Worm (Caenorhabditis elegans) whole organism, young adult: ENCODE results near the gene inx-11.

ENCODE experiments used
- B0019.2 ChIP-seq: fragments of 200-800 bp; sonication (Bioruptor generic); conservative IDR thresholded peaks from 2 replicates; pipeline ENCODE4 v1.3.6; 2022; ENCODE audit warnings: missing genetic modification reagents, missing genetic modification characterization, missing compliant biosample characterization
- B0035.1 ChIP-seq: sonication (generic microtip); optimal IDR thresholded peaks from 2 replicates; lab custom pipeline; 2016; ENCODE audit warnings: missing genetic modification characterization, mild to moderate bottlenecking, missing compliant biosample characterization, missing genotype, missing genetic modification reagents
- C06A6.2 ChIP-seq: fragments of 200-800 bp; sonication (Bioruptor generic); conservative IDR thresholded peaks from 2 replicates; pipeline ENCODE4 v1.3.6; 2022; ENCODE audit warnings: missing genetic modification characterization, missing compliant biosample characterization
- F23B12.7 ChIP-seq: sonication (generic microtip); optimal IDR thresholded peaks from 2 replicates; lab custom pipeline; 2017; ENCODE audit warnings: missing genetic modification characterization, mild to moderate bottlenecking, missing compliant biosample characterization, antibody characterized with exemption, moderate library complexity; ENCODE audit not compliant: insufficient read depth
- F52B5.7 ChIP-seq: sonication (generic microtip); optimal IDR thresholded peaks from 2 replicates; lab custom pipeline; 2016; ENCODE audit warnings: mild to moderate bottlenecking, missing genetic modification characterization, missing compliant biosample characterization
- F55B11.4 ChIP-seq: sonication (generic microtip); optimal IDR thresholded peaks from 2 replicates; lab custom pipeline; 2016; ENCODE audit warnings: missing compliant biosample characterization, missing genetic modification characterization, borderline replicate concordance; ENCODE audit not compliant: insufficient read depth
- K12H6.12 ChIP-seq: fragments of 200-800 bp; sonication (Bioruptor generic); optimal IDR thresholded peaks from 2 replicates; lab custom pipeline; 2018; ENCODE audit warnings: mild to moderate bottlenecking, missing genetic modification characterization, missing compliant biosample characterization
- T26A5.8 ChIP-seq: sonication (generic microtip); optimal IDR thresholded peaks from 2 replicates; lab custom pipeline; 2016; ENCODE audit warnings: missing genetic modification characterization, missing compliant biosample characterization
- Y53F4B.3 ChIP-seq: fragments of 200-800 bp; sonication (Bioruptor generic); IDR thresholded peaks from 2 replicates; pipeline ENCODE4 v1.3.6; 2022; ENCODE audit warnings: missing genetic modification reagents, missing genetic modification characterization, missing compliant biosample characterization
- Y53G8AR.9 ChIP-seq: fragments of 200-800 bp; sonication (Bioruptor generic); conservative IDR thresholded peaks from 2 replicates; pipeline ENCODE4 v1.3.6; 2022; ENCODE audit warnings: missing genetic modification reagents, missing genetic modification characterization, missing compliant biosample characterization
- Y56A3A.18 ChIP-seq: fragments of 200-800 bp; sonication (Bioruptor generic); IDR thresholded peaks from 2 replicates; pipeline ENCODE4 v1.3.6; 2022; ENCODE audit warnings: missing genetic modification reagents, missing genetic modification characterization, missing compliant biosample characterization
- ZK185.1 ChIP-seq: sonication (generic microtip); optimal IDR thresholded peaks from 2 replicates; lab custom pipeline; 2016; ENCODE audit warnings: mild to moderate bottlenecking, missing genetic modification characterization, missing compliant biosample characterization; ENCODE audit not compliant: poor library complexity, severe bottlenecking
- aptf-3 ChIP-seq: fragments of 200-800 bp; sonication (Bioruptor generic); IDR thresholded peaks from 2 replicates; pipeline ENCODE4 v1.3.6; 2022; ENCODE audit warnings: missing genetic modification characterization, missing compliant biosample characterization
- atf-7 ChIP-seq: sonication (generic microtip); optimal IDR thresholded peaks from 2 replicates; lab custom pipeline; 2017; ENCODE audit warnings: mild to moderate bottlenecking, missing genetic modification characterization, missing compliant biosample characterization
- athp-1 ChIP-seq: sonication (generic microtip); optimal IDR thresholded peaks from 2 replicates; lab custom pipeline; 2017; ENCODE audit warnings: mild to moderate bottlenecking, missing genetic modification characterization, missing compliant biosample characterization
- bed-2 ChIP-seq: fragments of 200-800 bp; sonication (Bioruptor generic); IDR thresholded peaks from 2 replicates; pipeline ENCODE4 v1.3.6; 2022; ENCODE audit warnings: missing genetic modification reagents, missing genetic modification characterization, missing compliant biosample characterization
- ccch-3 ChIP-seq: fragments of 200-800 bp; sonication (Bioruptor generic); optimal IDR thresholded peaks from 2 replicates; lab custom pipeline; 2018; ENCODE audit warnings: mild to moderate bottlenecking, missing genetic modification characterization, missing compliant biosample characterization
- cebp-1 ChIP-seq, 2 experiments: fragments of 200-800 bp in 1 of 2; sonication (Bioruptor generic) in 1 of 2; sonication (generic microtip) in 1 of 2; IDR thresholded peaks in 1 of 2; optimal IDR thresholded peaks in 1 of 2; 2 replicates each; pipeline versions ENCODE4 v1.3.6 to Lab custom; 2017 to 2022; ENCODE audit warnings: missing compliant biosample characterization in 2 of 2, missing genetic modification characterization in 2 of 2, mild to moderate bottlenecking in 1 of 2, missing genetic modification reagents in 1 of 2, moderate library complexity in 1 of 2
- ceh-79 ChIP-seq: sonication (generic microtip); optimal IDR thresholded peaks from 2 replicates; lab custom pipeline; 2017; ENCODE audit warnings: mild to moderate bottlenecking, missing genetic modification characterization, missing compliant biosample characterization
- ceh-91 ChIP-seq: fragments of 200-800 bp; sonication (Bioruptor generic); IDR thresholded peaks from 2 replicates; pipeline ENCODE4 v1.3.6; 2022; ENCODE audit warnings: missing genetic modification reagents, missing genetic modification characterization, missing compliant biosample characterization
- die-1 ChIP-seq: sonication (generic microtip); optimal IDR thresholded peaks from 2 replicates; lab custom pipeline; 2016; ENCODE audit warnings: missing genotype, mild to moderate bottlenecking, missing genetic modification characterization, missing compliant biosample characterization
- efl-1 ChIP-seq: fragments of 150-350 bp; optimal IDR thresholded peaks from 2 replicates; lab custom pipeline; 2014; ENCODE audit warnings: missing biosample characterization, missing genetic modification reagents, missing genetic modification characterization
- ekl-4 ChIP-seq: fragments of 200-800 bp; sonication (Bioruptor generic); IDR thresholded peaks from 2 replicates; pipeline ENCODE4 v1.3.6; 2022; ENCODE audit warnings: missing genetic modification reagents, missing genetic modification characterization, missing compliant biosample characterization
- gei-17 ChIP-seq: fragments of 200-800 bp; sonication (Bioruptor generic); optimal IDR thresholded peaks from 2 replicates; lab custom pipeline; 2018; ENCODE audit warnings: mild to moderate bottlenecking, missing genetic modification characterization, missing compliant biosample characterization
- hrde-1 ChIP-seq: sonication (generic microtip); optimal IDR thresholded peaks from 2 replicates; lab custom pipeline; 2016; ENCODE audit warnings: missing genetic modification characterization, mild to moderate bottlenecking, missing compliant biosample characterization, moderate library complexity, missing genotype, missing genetic modification reagents, borderline replicate concordance
- let-526 ChIP-seq: fragments of 200-800 bp; sonication (Bioruptor generic); IDR thresholded peaks from 2 replicates; pipeline ENCODE4 v1.3.6; 2022; ENCODE audit warnings: missing genetic modification reagents, missing genetic modification characterization, missing compliant biosample characterization
- let-607 ChIP-seq, 2 experiments: fragments of 200-800 bp in 1 of 2; sonication (Bioruptor generic) in 1 of 2; sonication (generic microtip) in 1 of 2; optimal IDR thresholded peaks; 2 replicates each; lab custom pipeline; 2016 to 2018; ENCODE audit warnings: mild to moderate bottlenecking in 2 of 2, missing compliant biosample characterization in 2 of 2, missing genetic modification characterization in 2 of 2, moderate library complexity in 2 of 2, missing genotype in 1 of 2
- lin-26 ChIP-seq: fragments of 200-800 bp; sonication (Bioruptor generic); IDR thresholded peaks from 2 replicates; pipeline ENCODE4 v1.3.6; 2022; ENCODE audit warnings: missing genetic modification reagents, missing genetic modification characterization, missing compliant biosample characterization
- lin-35 ChIP-seq, 3 experiments: fragments of 150-350 bp in 2 of 3; sonication (generic microtip) in 1 of 3; optimal IDR thresholded peaks; 2 replicates each; lab custom pipeline; 2014 to 2018; ENCODE audit warnings: missing biosample characterization in 3 of 3, missing genetic modification characterization in 3 of 3, missing genetic modification reagents in 3 of 3
- madf-3 ChIP-seq: fragments of 200-800 bp; sonication (Bioruptor generic); IDR thresholded peaks from 2 replicates; pipeline ENCODE4 v1.3.6; 2022; ENCODE audit warnings: missing genetic modification reagents, missing genetic modification characterization, missing compliant biosample characterization
- madf-8 ChIP-seq: fragments of 200-800 bp; sonication (Bioruptor generic); conservative IDR thresholded peaks from 2 replicates; pipeline ENCODE4 v1.3.6; 2022; ENCODE audit warnings: missing genetic modification reagents, missing genetic modification characterization, missing compliant biosample characterization
- mes-4 ChIP-seq: sonication (generic microtip); optimal IDR thresholded peaks from 2 replicates; lab custom pipeline; 2016; ENCODE audit warnings: missing genotype, missing genetic modification characterization, missing compliant biosample characterization
- nfya-2 ChIP-seq: fragments of 200-800 bp; sonication (Bioruptor generic); IDR thresholded peaks from 2 replicates; pipeline ENCODE4 v1.3.6; 2022; ENCODE audit warnings: missing genetic modification reagents, missing genetic modification characterization, missing compliant biosample characterization
- rec-8 ChIP-seq, 2 experiments: sonication (generic microtip); optimal IDR thresholded peaks; 2 replicates each; lab custom pipeline; 2016; ENCODE audit warnings: mild to moderate bottlenecking in 2 of 2, missing genetic modification characterization in 2 of 2, missing genetic modification reagents in 2 of 2, missing genotype in 2 of 2, missing biosample characterization in 1 of 2, missing compliant biosample characterization in 1 of 2, moderate library complexity in 1 of 2
- repo-1 ChIP-seq: sonication (generic microtip); optimal IDR thresholded peaks from 2 replicates; lab custom pipeline; 2017; ENCODE audit warnings: mild to moderate bottlenecking, missing genetic modification characterization, missing compliant biosample characterization
- snpc-1.3 ChIP-seq: sonication (generic microtip); optimal IDR thresholded peaks from 2 replicates; lab custom pipeline; 2017; ENCODE audit warnings: missing genetic modification characterization, mild to moderate bottlenecking, missing compliant biosample characterization, antibody characterized with exemption, moderate library complexity, missing genotype, missing genetic modification reagents; ENCODE audit not compliant: insufficient read depth
- snpc-3.4 ChIP-seq: sonication (generic microtip); optimal IDR thresholded peaks from 2 replicates; lab custom pipeline; 2017; ENCODE audit warnings: missing genetic modification characterization, mild to moderate bottlenecking, missing compliant biosample characterization, antibody characterized with exemption, moderate library complexity, missing genotype, missing genetic modification reagents
- tbp1 ChIP-seq: fragments of 200-800 bp; sonication (Bioruptor generic); optimal IDR thresholded peaks from 2 replicates; lab custom pipeline; 2018; ENCODE audit warnings: mild to moderate bottlenecking, missing genetic modification characterization, missing compliant biosample characterization
- tbx-9 ChIP-seq: sonication (generic microtip); optimal IDR thresholded peaks from 2 replicates; lab custom pipeline; 2016; ENCODE audit warnings: borderline replicate concordance, missing genetic modification characterization, inconsistent platforms, missing compliant biosample characterization
- xnd-1 ChIP-seq: sonication (generic microtip); optimal IDR thresholded peaks from 2 replicates; lab custom pipeline; 2016; ENCODE audit warnings: missing genotype, missing genetic modification reagents, missing genetic modification characterization, missing compliant biosample characterization
- zfh-2 ChIP-seq: fragments of 200-800 bp; sonication (Bioruptor generic); conservative IDR thresholded peaks from 2 replicates; pipeline ENCODE4 v1.3.6; 2022; ENCODE audit warnings: missing genetic modification reagents, missing genetic modification characterization, missing compliant biosample characterization
- ztf-28 ChIP-seq: fragments of 200-800 bp; sonication (Bioruptor generic); IDR thresholded peaks from 2 replicates; pipeline ENCODE4 v1.3.6; 2022; ENCODE audit warnings: missing genetic modification reagents, missing genetic modification characterization, missing compliant biosample characterization
- ztf-6 ChIP-seq: fragments of 200-800 bp; sonication (Bioruptor generic); IDR thresholded peaks from 2 replicates; pipeline ENCODE4 v1.3.6; 2022; ENCODE audit warnings: missing genetic modification reagents, missing genetic modification characterization, missing compliant biosample characterization

The inx-11 gene

DNA sequence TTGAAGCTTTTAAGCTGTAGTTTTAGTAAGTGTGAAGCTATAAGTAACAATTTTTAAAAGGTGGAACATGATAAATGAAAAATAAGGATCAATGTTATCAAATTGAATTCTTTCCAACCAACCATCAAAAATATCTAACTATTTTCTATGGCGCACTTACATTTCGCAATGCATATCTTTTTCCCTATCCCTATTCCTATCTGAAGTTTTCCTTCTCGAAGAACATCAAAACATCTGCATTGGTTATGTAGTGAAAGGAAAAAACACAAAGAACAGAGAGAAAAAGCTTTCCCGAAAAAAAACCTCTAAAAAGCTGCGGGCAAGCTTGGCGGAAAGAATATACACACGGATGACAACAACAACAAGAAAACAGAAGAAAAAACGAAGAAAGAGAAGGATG is 26.5 kb upstream of the inx-11 start:
- TF ChIP-seq lin-26 (GFP tag; lab: Robert Waterston, UW) = no peak
- TF ChIP-seq Y56A3A.18 (GFP tag; lab: Robert Waterston, UW) = no peak
- TF ChIP-seq tbp1 = no peak
- no peak for TF ChIP-seq nfya-2 (GFP tag; lab: Robert Waterston, UW)
- peak in 1 of 3 experiments; percentile 38 for TF ChIP-seq lin-35 (GFP tag; optimal IDR thresholded peaks at IDR 0.05; lab: Kevin White, UChicago)
- no peak for TF ChIP-seq hrde-1
- no peak for TF ChIP-seq ceh-91 (GFP tag; lab: Robert Waterston, UW)
- TF ChIP-seq cebp-1 (GFP tag; IDR thresholded peaks at IDR 0.05; lab: Robert Waterston, UW) = no peak
- peak; percentile 76 for TF ChIP-seq cebp-1 (tag; optimal IDR thresholded peaks at IDR 0.05; lab: Kevin White, UChicago)
- no peak for TF ChIP-seq madf-3 (GFP tag; lab: Robert Waterston, UW)
- no peak for TF ChIP-seq Y53F4B.3
- no peak for TF ChIP-seq repo-1 (tag; lab: Kevin White, UChicago)

DNA sequence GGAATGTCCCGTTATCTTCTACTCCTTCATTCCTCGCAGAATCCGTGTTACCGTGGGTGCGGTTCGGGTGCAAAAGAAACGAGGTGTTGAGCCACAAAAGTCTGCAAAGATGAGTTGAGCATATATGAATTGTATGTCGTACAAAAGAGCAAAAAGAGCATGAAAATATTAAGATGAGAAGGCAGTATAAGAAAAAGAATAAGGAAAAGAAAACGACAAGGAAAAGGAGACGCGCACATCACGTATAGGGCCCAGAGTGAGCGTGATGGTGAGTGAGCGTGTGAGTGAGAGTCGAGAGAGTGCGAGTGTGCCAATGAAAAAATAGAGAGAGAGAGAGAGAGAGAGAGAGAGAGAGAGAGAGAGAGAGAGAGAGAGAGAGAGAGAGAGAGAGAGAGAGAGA is 24.1 kb upstream of the inx-11 start, which contains the start of gene egl-10:
Gene egl-10, minus strand, starts transcription at position 101 of the 400 bp plus-strand sequence.
- no peak for TF ChIP-seq athp-1 (tag; lab: Kevin White, UChicago)
- no peak for TF ChIP-seq F55B11.4 (tag; lab: Kevin White, UChicago)
- TF ChIP-seq zfh-2 = 0 out of 2 replicates have a peak, but pooled peaks have one; percentile 21
- TF ChIP-seq B0035.1 = no peak
- TF ChIP-seq bed-2 (GFP tag; lab: Robert Waterston, UW) = no peak

DNA sequence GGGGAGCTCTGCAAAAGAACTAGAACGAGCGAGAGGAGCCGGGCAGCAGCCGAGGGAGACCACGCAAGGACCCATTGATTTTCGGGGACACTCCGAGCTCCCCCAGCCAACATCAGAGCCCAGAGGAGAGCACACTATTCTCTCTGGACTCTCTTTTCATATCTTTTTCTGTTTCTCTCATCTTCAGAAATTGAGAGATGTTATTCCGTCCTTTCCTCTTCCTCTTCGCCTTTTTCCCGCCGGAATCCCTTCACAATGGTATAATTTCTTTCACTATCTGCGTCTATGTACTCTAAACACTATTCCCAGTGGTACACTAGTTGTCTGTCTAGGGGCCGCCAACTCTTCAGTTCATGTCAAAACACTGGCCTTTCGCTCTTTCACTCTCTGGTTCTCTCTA is 21.6 kb upstream of the inx-11 start:
- TF ChIP-seq let-526 (GFP tag; lab: Robert Waterston, UW) (no peak), efl-1 (no peak), tbx-9 (tag; lab: Kevin White, UChicago) (no peak), B0019.2 (no peak), ztf-28 (GFP tag; lab: Robert Waterston, UW) (no peak), snpc-1.3 (no peak), mes-4 (tag; lab: Kevin White, UChicago) (no peak), Y53F4B.3 (no peak), snpc-3.4 (tag; lab: Kevin White, UChicago) (no peak), K12H6.12 (peak; percentile 89), aptf-3 (GFP tag; lab: Robert Waterston, UW) (no peak), rec-8 (tag; optimal IDR thresholded peaks at IDR 0.05; lab: Kevin White, UChicago) (no peak), ztf-6 (GFP tag; lab: Robert Waterston, UW) (no peak), athp-1 (tag; lab: Kevin White, UChicago) (no peak), madf-8 (GFP tag; lab: Robert Waterston, UW) (no peak), die-1 (tag; lab: Kevin White, UChicago) (no peak), ccch-3 (GFP tag; lab: Kevin White, UChicago) (no peak), repo-1 (tag; lab: Kevin White, UChicago) (no peak), F23B12.7 (no peak), T26A5.8 (tag; lab: Kevin White, UChicago) (no peak), C06A6.2 (GFP tag; lab: Robert Waterston, UW) (no peak), F52B5.7 (peak; percentile 31), ekl-4 (no peak), ceh-79 (no peak), xnd-1 (no peak), let-607 (tag; optimal IDR thresholded peaks at IDR 0.05; lab: Kevin White, UChicago) (no peak), tbp1 (peak; percentile 1), atf-7 (tag; lab: Kevin White, UChicago) (peak; percentile 48), ZK185.1 (tag; lab: Kevin White, UChicago) (peak; percentile 2), gei-17 (no peak), Y53G8AR.9 (GFP tag; lab: Robert Waterston, UW) (no peak)
